Worm (Caenorhabditis elegans) whole organism, L4 larva: ENCODE measurements around the gene Y55F3AM.5.

ENCODE experiments used
- F26F4.8 ChIP-seq: fragments of 200-800 bp; sonication (Bioruptor generic); conservative IDR thresholded peaks from 2 replicates; pipeline ENCODE4 v1.3.6; 2022; ENCODE audit warnings: missing genetic modification characterization, missing compliant biosample characterization
- R02D3.7 ChIP-seq: fragments of 150-350 bp; sonication (generic microtip); optimal IDR thresholded peaks from 3 replicates; lab custom pipeline; 2014; ENCODE audit warnings: missing biosample characterization, missing genetic modification characterization
- arid-1 ChIP-seq: fragments of 200-800 bp; sonication (Bioruptor generic); conservative IDR thresholded peaks from 2 replicates; pipeline ENCODE4 v1.3.6; 2022; ENCODE audit warnings: missing genetic modification reagents, missing genetic modification characterization, missing compliant biosample characterization
- ceh-28 ChIP-seq: fragments of 150-350 bp; optimal IDR thresholded peaks from 2 replicates; lab custom pipeline; 2014; ENCODE audit warnings: missing biosample characterization, missing genetic modification reagents, missing genetic modification characterization
- ces-1 ChIP-seq: fragments of 150-350 bp; sonication (generic microtip); optimal IDR thresholded peaks from 4 replicates; lab custom pipeline; 2014; ENCODE audit warnings: missing biosample characterization, missing genetic modification reagents, missing genetic modification characterization
- cey-2 ChIP-seq: sonication (generic microtip); optimal IDR thresholded peaks from 3 replicates; lab custom pipeline; 2017; ENCODE audit warnings: missing genetic modification characterization, mild to moderate bottlenecking, missing compliant biosample characterization, antibody characterized with exemption, borderline replicate concordance; ENCODE audit not compliant: insufficient read depth
- daf-16 ChIP-seq, 3 experiments: sonication (generic microtip); optimal IDR thresholded peaks; 2 replicates each; lab custom pipeline; 2016 to 2017; ENCODE audit warnings: missing genetic modification characterization in 3 of 3, missing genetic modification reagents in 3 of 3, mild to moderate bottlenecking in 2 of 3, missing compliant biosample characterization in 2 of 3, missing biosample characterization in 1 of 3, moderate library complexity in 1 of 3
- dmd-6 ChIP-seq: fragments of 200-800 bp; sonication (Bioruptor generic); IDR thresholded peaks from 2 replicates; pipeline ENCODE4 v1.3.6; 2022; ENCODE audit warnings: missing genetic modification reagents, missing genetic modification characterization, missing compliant biosample characterization
- dmd-8 ChIP-seq: fragments of 200-800 bp; sonication (Bioruptor generic); IDR thresholded peaks from 2 replicates; pipeline ENCODE4 v1.3.6; 2022; ENCODE audit warnings: missing genetic modification characterization, missing compliant biosample characterization
- dpl-1 ChIP-seq: fragments of 150-350 bp; optimal IDR thresholded peaks from 2 replicates; lab custom pipeline; 2014; ENCODE audit warnings: missing biosample characterization, missing genetic modification reagents, missing genetic modification characterization
- dve-1 ChIP-seq: sonication (generic microtip); optimal IDR thresholded peaks from 2 replicates; lab custom pipeline; 2017; ENCODE audit warnings: antibody characterized with exemption, mild to moderate bottlenecking, missing genetic modification characterization, missing compliant biosample characterization; ENCODE audit not compliant: insufficient read depth
- egl-27 ChIP-seq: sonication (generic microtip); optimal IDR thresholded peaks from 3 replicates; lab custom pipeline; 2017; ENCODE audit warnings: missing biosample characterization, missing genetic modification reagents, missing genetic modification characterization
- egl-43 ChIP-seq: fragments of 200-800 bp; sonication (Bioruptor generic); IDR thresholded peaks from 2 replicates; pipeline ENCODE4 v1.3.6; 2022; ENCODE audit warnings: missing genetic modification reagents, missing genetic modification characterization, missing compliant biosample characterization
- fos-1 ChIP-seq: fragments of 150-350 bp; optimal IDR thresholded peaks from 2 replicates; lab custom pipeline; 2014; ENCODE audit warnings: missing biosample characterization, missing genetic modification characterization
- hlh-11 ChIP-seq: fragments of 200-800 bp; sonication (Bioruptor generic); optimal IDR thresholded peaks from 2 replicates; lab custom pipeline; 2018; ENCODE audit warnings: mild to moderate bottlenecking, missing genetic modification characterization, missing compliant biosample characterization
- hlh-30 ChIP-seq: sonication (generic microtip); optimal IDR thresholded peaks from 2 replicates; lab custom pipeline; 2017; ENCODE audit warnings: antibody characterized with exemption, mild to moderate bottlenecking, missing genetic modification characterization, missing compliant biosample characterization; ENCODE audit not compliant: insufficient read depth
- hmg-1.1 ChIP-seq: fragments of 200-800 bp; sonication (Bioruptor generic); IDR thresholded peaks from 2 replicates; pipeline ENCODE4 v1.3.6; 2022; ENCODE audit warnings: missing genetic modification reagents, missing genetic modification characterization, missing compliant biosample characterization
- lin-1 ChIP-seq: fragments of 200-800 bp; sonication (Bioruptor generic); IDR thresholded peaks from 2 replicates; pipeline ENCODE4 v1.3.6; 2022; ENCODE audit warnings: missing genetic modification reagents, missing genetic modification characterization, missing compliant biosample characterization
- lin-13 ChIP-seq: fragments of 150-350 bp; optimal IDR thresholded peaks from 2 replicates; lab custom pipeline; 2014; ENCODE audit warnings: missing biosample characterization, missing genetic modification reagents, missing genetic modification characterization
- lin-15B ChIP-seq: fragments of 150-350 bp; sonication (generic microtip); optimal IDR thresholded peaks from 3 replicates; lab custom pipeline; 2014; ENCODE audit warnings: missing biosample characterization, missing genetic modification characterization
- lin-39 ChIP-seq: fragments of 150-350 bp; optimal IDR thresholded peaks from 2 replicates; lab custom pipeline; 2014; ENCODE audit warnings: missing biosample characterization, missing genetic modification reagents, missing genetic modification characterization
- lir-3 ChIP-seq: sonication (generic microtip); optimal IDR thresholded peaks from 2 replicates; lab custom pipeline; 2016; ENCODE audit warnings: mild to moderate bottlenecking, missing genetic modification characterization, missing compliant biosample characterization
- lsy-2 ChIP-seq, 2 experiments: fragments of 150-350 bp in 1 of 2; sonication (generic microtip) in 1 of 2; optimal IDR thresholded peaks; 2 replicates each; lab custom pipeline; 2014 to 2017; ENCODE audit warnings: missing biosample characterization in 2 of 2, missing genetic modification characterization in 2 of 2
- mdl-1 ChIP-seq, 2 experiments: fragments of 150-350 bp in 1 of 2; sonication (generic microtip) in 1 of 2; optimal IDR thresholded peaks; 2 replicates each; lab custom pipeline; 2014 to 2017; ENCODE audit warnings: missing biosample characterization in 2 of 2, missing genetic modification characterization in 2 of 2
- mes-2 ChIP-seq: sonication (generic microtip); optimal IDR thresholded peaks from 2 replicates; lab custom pipeline; 2016; ENCODE audit warnings: missing genotype, mild to moderate bottlenecking, missing genetic modification characterization, missing compliant biosample characterization; ENCODE audit not compliant: poor library complexity, severe bottlenecking
- nhr-111 ChIP-seq: fragments of 200-800 bp; sonication (Bioruptor generic); optimal IDR thresholded peaks from 2 replicates; lab custom pipeline; 2018; ENCODE audit warnings: mild to moderate bottlenecking, missing genetic modification characterization, missing compliant biosample characterization
- nhr-28 ChIP-seq: fragments of 150-350 bp; optimal IDR thresholded peaks from 2 replicates; lab custom pipeline; 2014; ENCODE audit warnings: missing biosample characterization, missing genetic modification characterization
- nhr-41 ChIP-seq: fragments of 200-800 bp; sonication (Bioruptor generic); IDR thresholded peaks from 2 replicates; pipeline ENCODE4 v1.3.6; 2022; ENCODE audit warnings: missing genetic modification reagents, missing genetic modification characterization, missing compliant biosample characterization
- nhr-42 ChIP-seq: fragments of 200-800 bp; sonication (Bioruptor generic); IDR thresholded peaks from 2 replicates; pipeline ENCODE4 v1.3.6; 2022; ENCODE audit warnings: missing genetic modification characterization, missing compliant biosample characterization
- nhr-48 ChIP-seq: sonication (generic microtip); optimal IDR thresholded peaks from 2 replicates; lab custom pipeline; 2016; ENCODE audit warnings: mild to moderate bottlenecking, missing genetic modification characterization, missing compliant biosample characterization
- nhr-6 ChIP-seq: fragments of 150-350 bp; optimal IDR thresholded peaks from 2 replicates; lab custom pipeline; 2014; ENCODE audit warnings: missing biosample characterization, missing genetic modification characterization
- pha-4 ChIP-seq, 2 experiments: fragments of 150-350 bp in 1 of 2; fragments of 200-800 bp in 1 of 2; sonication (Bioruptor generic) in 1 of 2; IDR thresholded peaks in 1 of 2; optimal IDR thresholded peaks in 1 of 2; 2 replicates each; pipeline versions ENCODE4 v1.3.6 to Lab custom; 2014 to 2022; ENCODE audit warnings: missing genetic modification characterization in 2 of 2, missing genetic modification reagents in 2 of 2, missing biosample characterization in 1 of 2, missing compliant biosample characterization in 1 of 2
- pqm-1 ChIP-seq: sonication (generic microtip); optimal IDR thresholded peaks from 2 replicates; lab custom pipeline; 2017; ENCODE audit warnings: missing biosample characterization, missing genetic modification characterization
- rbr-2 ChIP-seq: sonication (generic microtip); optimal IDR thresholded peaks from 2 replicates; lab custom pipeline; 2016; ENCODE audit warnings: missing genotype, missing genetic modification characterization, missing compliant biosample characterization
- sdz-12 ChIP-seq: fragments of 200-800 bp; sonication (Bioruptor generic); optimal IDR thresholded peaks from 2 replicates; lab custom pipeline; 2018; ENCODE audit warnings: mild to moderate bottlenecking, missing genetic modification characterization, missing compliant biosample characterization
- snpc-4 ChIP-seq: fragments of 150-350 bp; optimal IDR thresholded peaks from 2 replicates; lab custom pipeline; 2014; ENCODE audit warnings: missing biosample characterization, missing genetic modification characterization
- spr-1 ChIP-seq: sonication (generic microtip); optimal IDR thresholded peaks from 2 replicates; lab custom pipeline; 2016; ENCODE audit warnings: mild to moderate bottlenecking, missing genetic modification characterization, missing compliant biosample characterization
- tra-1 ChIP-seq: fragments of 200-800 bp; sonication (Bioruptor generic); IDR thresholded peaks from 2 replicates; pipeline ENCODE4 v1.3.6; 2022; ENCODE audit warnings: missing genetic modification reagents, missing genetic modification characterization, missing compliant biosample characterization
- unc-130 ChIP-seq: sonication (generic microtip); optimal IDR thresholded peaks from 2 replicates; lab custom pipeline; 2016; ENCODE audit warnings: missing genetic modification reagents, missing genetic modification characterization, missing compliant biosample characterization
- unc-62 ChIP-seq, 3 experiments: fragments of 150-350 bp in 1 of 3; sonication (generic microtip); optimal IDR thresholded peaks in 2 of 3; peaks in 1 of 3; 1 replicate in 1 of 3; 2 replicates in 2 of 3; lab custom pipeline; 2014 to 2017; ENCODE audit warnings: missing biosample characterization in 3 of 3, missing genetic modification characterization in 3 of 3, missing genetic modification reagents in 3 of 3, missing genotype in 1 of 3
- vab-7 ChIP-seq: fragments of 200-800 bp; sonication (Bioruptor generic); IDR thresholded peaks from 2 replicates; pipeline ENCODE4 v1.3.6; 2022; ENCODE audit warnings: missing genetic modification reagents, missing genetic modification characterization, missing compliant biosample characterization
- zag-1 ChIP-seq: fragments of 150-350 bp; optimal IDR thresholded peaks from 2 replicates; lab custom pipeline; 2014; ENCODE audit warnings: missing biosample characterization, missing genetic modification characterization
- zfp-3 ChIP-seq: fragments of 200-800 bp; sonication (Bioruptor generic); conservative IDR thresholded peaks from 2 replicates; pipeline ENCODE4 v1.3.6; 2022; ENCODE audit warnings: missing genetic modification reagents, missing genetic modification characterization, missing compliant biosample characterization
- zip-2 ChIP-seq: fragments of 150-350 bp; optimal IDR thresholded peaks from 2 replicates; lab custom pipeline; 2014; ENCODE audit warnings: missing biosample characterization, missing genetic modification characterization
- ztf-11 ChIP-seq: fragments of 150-350 bp; optimal IDR thresholded peaks from 2 replicates; lab custom pipeline; 2014; ENCODE audit warnings: missing biosample characterization, missing genetic modification characterization

Gene Y55F3AM.5

DNA sequence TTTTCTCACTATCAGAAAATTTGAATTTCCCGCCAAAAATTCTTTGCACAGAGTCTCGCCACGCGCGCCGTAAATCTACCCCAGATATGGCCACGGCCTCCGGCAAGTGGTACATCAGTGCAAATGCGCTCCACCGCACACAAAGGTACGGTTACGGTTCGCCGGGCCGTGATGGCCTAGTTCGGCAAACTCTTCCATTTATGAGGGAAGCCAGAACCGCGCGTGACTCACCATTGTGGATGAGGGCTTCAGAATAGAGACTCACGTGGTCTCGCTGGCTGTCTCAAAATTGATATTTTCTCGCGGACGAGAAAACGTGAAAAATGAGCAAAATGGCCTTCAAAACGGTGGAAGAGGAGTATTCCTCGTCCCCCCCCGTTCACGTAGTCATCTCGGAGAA, 20.8 kb downstream of the Y55F3AM.5 start (continued):
- TF ChIP-seq ceh-28 (tag; lab: Kevin White, UChicago) = no peak
- TF ChIP-seq egl-43 = 0 out of 2 replicates have a peak, but pooled peaks have one; percentile 44

DNA sequence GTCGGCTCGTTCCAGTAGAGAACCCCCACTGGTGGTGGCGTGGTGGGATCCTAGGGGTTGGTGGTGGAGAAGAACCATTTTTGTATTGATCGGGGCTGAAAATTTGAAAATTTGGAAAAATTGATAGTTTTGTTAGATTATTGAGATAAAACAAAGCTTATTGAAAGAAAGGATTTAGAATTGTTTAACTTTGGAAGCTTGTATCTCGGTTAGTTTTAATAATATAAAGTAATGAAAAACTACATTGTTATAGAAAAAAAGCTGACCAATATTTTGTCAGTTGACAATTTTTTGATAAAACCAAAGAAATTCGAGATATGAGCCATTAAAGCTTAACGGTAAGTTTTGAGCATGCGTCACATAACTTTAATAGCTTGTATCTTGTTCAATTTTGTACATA, 30.9 kb downstream of the Y55F3AM.5 start, which contains the start of gene abhd-14:
Gene abhd-14, minus strand, starts transcription at position 101 of the 400 bp plus-strand sequence.
- TF ChIP-seq sdz-12 (no peak), dpl-1 (no peak), hmg-1.1 (no peak), F26F4.8 (GFP tag; lab: Robert Waterston, UW) (no peak), hlh-30 (tag; lab: Kevin White, UChicago) (no peak), nhr-28 (tag; lab: Kevin White, UChicago) (no peak), pqm-1 (tag; lab: Kevin White, UChicago) (no peak), arid-1 (no peak), lin-15B (tag; lab: Kevin White, UChicago) (no peak), vab-7 (GFP tag; lab: Robert Waterston, UW) (no peak), nhr-41 (GFP tag; lab: Robert Waterston, UW) (no peak), pha-4 (GFP tag; IDR thresholded peaks at IDR 0.05; lab: Robert Waterston, UW) (no peak), pha-4 (tag; optimal IDR thresholded peaks at IDR 0.05; lab: Kevin White, UChicago) (no peak), egl-27 (tag; lab: Kevin White, UChicago) (no peak), lir-3 (tag; lab: Kevin White, UChicago) (no peak), dmd-8 (GFP tag; lab: Robert Waterston, UW) (no peak), snpc-4 (tag; lab: Kevin White, UChicago) (no peak)

DNA sequence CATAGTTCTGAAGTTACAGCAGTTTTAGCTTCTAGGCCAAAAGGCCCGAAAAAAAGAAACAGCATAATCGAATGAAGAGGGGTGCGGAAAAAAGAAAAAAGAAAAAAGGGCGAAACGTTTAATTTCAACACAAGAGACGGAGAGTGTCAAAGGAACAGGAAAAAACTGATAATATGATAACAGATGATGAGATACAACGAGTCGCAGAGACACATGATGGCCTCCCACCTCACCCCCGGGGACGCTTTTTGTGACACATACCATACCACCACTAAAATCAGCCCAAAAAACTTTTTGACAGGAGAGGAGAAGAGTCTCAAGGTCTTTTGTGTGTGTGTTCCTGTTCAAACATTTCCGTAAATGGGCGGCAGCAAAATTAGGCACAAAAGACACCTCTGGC, 36.1 kb downstream of the Y55F3AM.5 start:
- no peak for TF ChIP-seq ceh-28 (tag; lab: Kevin White, UChicago)
- no peak for TF ChIP-seq ces-1
- peak; percentile 88 for TF ChIP-seq hlh-11 (tag; lab: Kevin White, UChicago)
- TF ChIP-seq unc-130 (GFP tag; lab: Kevin White, UChicago) = no peak
- TF ChIP-seq lin-1 (GFP tag; lab: Robert Waterston, UW) = 0 out of 2 replicates have a peak, but pooled peaks have one; percentile 50
- TF ChIP-seq pqm-1 (tag; lab: Kevin White, UChicago) = peak; percentile 54
- no peak for TF ChIP-seq fos-1
- no peak for TF ChIP-seq nhr-48
- TF ChIP-seq dmd-6 (GFP tag; lab: Robert Waterston, UW) = peak; percentile 73
- TF ChIP-seq dpl-1 = no peak
- peak; percentile 27 for TF ChIP-seq nhr-6 (tag; lab: Kevin White, UChicago)
- TF ChIP-seq nhr-111 (GFP tag; lab: Kevin White, UChicago) = no peak
- TF ChIP-seq unc-62 (GFP tag; optimal IDR thresholded peaks at IDR 0.05 in 1 of 2; lab: Kevin White, UChicago) = peak in 1 of 2 experiments; percentile 13
- TF ChIP-seq unc-62 (tag; optimal IDR thresholded peaks at IDR 0.05; lab: Kevin White, UChicago) = no peak
- no peak for TF ChIP-seq lin-39 (tag; lab: Kevin White, UChicago)
- TF ChIP-seq lin-13 (GFP tag; lab: Kevin White, UChicago) = no peak
- TF ChIP-seq zfp-3 (GFP tag; lab: Robert Waterston, UW) = no peak
- TF ChIP-seq rbr-2 (tag; lab: Kevin White, UChicago) = no peak
- no peak for TF ChIP-seq nhr-42 (GFP tag; lab: Robert Waterston, UW)
- TF ChIP-seq lsy-2 (tag; optimal IDR thresholded peaks at IDR 0.05; lab: Kevin White, UChicago) = peak in 1 of 2 experiments; percentile 10
- TF ChIP-seq mdl-1 (tag; optimal IDR thresholded peaks at IDR 0.05; lab: Kevin White, UChicago) = peak in 1 of 2 experiments; percentile 42
- TF ChIP-seq hlh-30 (tag; lab: Kevin White, UChicago) = peak; percentile 88
- no peak for TF ChIP-seq zag-1 (tag; lab: Kevin White, UChicago)
- no peak for TF ChIP-seq egl-43
- TF ChIP-seq ztf-11 (tag; lab: Kevin White, UChicago) = no peak
- peak; percentile 38 for TF ChIP-seq mes-2 (tag; lab: Kevin White, UChicago)
- TF ChIP-seq dve-1 (tag; lab: Kevin White, UChicago) = peak; percentile 48
- TF ChIP-seq cey-2 (tag; lab: Kevin White, UChicago) = no peak
- TF ChIP-seq daf-16 (GFP tag; optimal IDR thresholded peaks at IDR 0.05; lab: Kevin White, UChicago) = no peak
- peak; percentile 50 for TF ChIP-seq daf-16 (tag; optimal IDR thresholded peaks at IDR 0.05; lab: Kevin White, UChicago)
- TF ChIP-seq nhr-28 (tag; lab: Kevin White, UChicago) = peak; percentile 83
- 0 out of 2 replicates have a peak, but pooled peaks have one; percentile 16 for TF ChIP-seq tra-1 (GFP tag; lab: Robert Waterston, UW)
- TF ChIP-seq R02D3.7 (tag; lab: Kevin White, UChicago) = no peak
- TF ChIP-seq zip-2 = no peak
- TF ChIP-seq hmg-1.1 = peak; percentile 42; the same call in 1 of the 2 replicates
- no peak for TF ChIP-seq spr-1 (tag; lab: Kevin White, UChicago)
